Worm (Caenorhabditis elegans) whole organism, L4 larva: ENCODE results near the gene T28A8.2.

ENCODE experiments used
- F10B5.3 ChIP-seq: sonication (generic microtip); optimal IDR thresholded peaks from 2 replicates; lab custom pipeline; 2016; ENCODE audit warnings: mild to moderate bottlenecking, missing genetic modification characterization, missing compliant biosample characterization
- F37D6.2 ChIP-seq: sonication (generic microtip); optimal IDR thresholded peaks from 2 replicates; lab custom pipeline; 2016; ENCODE audit warnings: mild to moderate bottlenecking, missing genetic modification characterization, missing compliant biosample characterization
- F49E8.2 ChIP-seq: sonication (generic microtip); optimal IDR thresholded peaks from 2 replicates; lab custom pipeline; 2016; ENCODE audit warnings: missing compliant biosample characterization, mild to moderate bottlenecking, missing genetic modification characterization, borderline replicate concordance
- R02D3.7 ChIP-seq: fragments of 150-350 bp; sonication (generic microtip); optimal IDR thresholded peaks from 3 replicates; lab custom pipeline; 2014; ENCODE audit warnings: missing biosample characterization, missing genetic modification characterization
- T20F7.1 ChIP-seq: fragments of 200-800 bp; sonication (Bioruptor generic); optimal IDR thresholded peaks from 2 replicates; lab custom pipeline; 2018; ENCODE audit warnings: mild to moderate bottlenecking, missing genetic modification characterization, missing compliant biosample characterization
- Y5F2A.4 ChIP-seq: fragments of 200-800 bp; sonication (Bioruptor generic); optimal IDR thresholded peaks from 2 replicates; lab custom pipeline; 2018; ENCODE audit warnings: mild to moderate bottlenecking, missing genetic modification characterization, missing compliant biosample characterization
- ZK337.2 ChIP-seq: fragments of 200-800 bp; sonication (Bioruptor generic); IDR thresholded peaks from 2 replicates; pipeline ENCODE4 v1.3.6; 2022; ENCODE audit warnings: missing genetic modification reagents, missing genetic modification characterization, missing compliant biosample characterization
- ZK546.5 ChIP-seq, 2 experiments: sonication (generic microtip); optimal IDR thresholded peaks; 2 replicates each; lab custom pipeline; 2017; ENCODE audit warnings: missing biosample characterization in 2 of 2, missing genetic modification characterization in 2 of 2
- attf-4 ChIP-seq: sonication (generic microtip); optimal IDR thresholded peaks from 3 replicates; lab custom pipeline; 2017; ENCODE audit warnings: missing biosample characterization, missing genetic modification characterization
- ceh-20 ChIP-seq: fragments of 200-800 bp; sonication (Bioruptor generic); IDR thresholded peaks from 2 replicates; pipeline ENCODE4 v1.3.6; 2022; ENCODE audit warnings: missing genetic modification reagents, missing genetic modification characterization, missing compliant biosample characterization
- ceh-28 ChIP-seq: fragments of 150-350 bp; optimal IDR thresholded peaks from 2 replicates; lab custom pipeline; 2014; ENCODE audit warnings: missing biosample characterization, missing genetic modification reagents, missing genetic modification characterization
- ceh-32 ChIP-seq: sonication (generic microtip); optimal IDR thresholded peaks from 2 replicates; lab custom pipeline; 2016; ENCODE audit warnings: mild to moderate bottlenecking, missing genetic modification characterization, missing compliant biosample characterization; ENCODE audit not compliant: poor library complexity
- ceh-44 ChIP-seq: fragments of 200-800 bp; sonication (Bioruptor generic); IDR thresholded peaks from 2 replicates; pipeline ENCODE4 v1.3.6; 2022; ENCODE audit warnings: missing genetic modification reagents, missing genetic modification characterization, missing compliant biosample characterization
- ceh-62 ChIP-seq: sonication (generic microtip); optimal IDR thresholded peaks from 2 replicates; lab custom pipeline; 2017; ENCODE audit warnings: missing biosample characterization, missing genetic modification characterization
- ceh-82 ChIP-seq: sonication (generic microtip); optimal IDR thresholded peaks from 2 replicates; lab custom pipeline; 2017; ENCODE audit warnings: missing biosample characterization, missing genetic modification characterization
- ces-1 ChIP-seq: fragments of 150-350 bp; sonication (generic microtip); optimal IDR thresholded peaks from 4 replicates; lab custom pipeline; 2014; ENCODE audit warnings: missing biosample characterization, missing genetic modification reagents, missing genetic modification characterization
- ctbp-1 ChIP-seq: fragments of 200-800 bp; sonication (Bioruptor generic); IDR thresholded peaks from 2 replicates; pipeline ENCODE4 v1.3.6; 2022; ENCODE audit warnings: missing genetic modification reagents, missing genetic modification characterization, missing compliant biosample characterization
- daf-16 ChIP-seq, 3 experiments: sonication (generic microtip); optimal IDR thresholded peaks; 2 replicates each; lab custom pipeline; 2016 to 2017; ENCODE audit warnings: missing genetic modification characterization in 3 of 3, missing genetic modification reagents in 3 of 3, mild to moderate bottlenecking in 2 of 3, missing compliant biosample characterization in 2 of 3, missing biosample characterization in 1 of 3, moderate library complexity in 1 of 3
- daf-19 ChIP-seq: fragments of 200-800 bp; sonication (Bioruptor generic); conservative IDR thresholded peaks from 2 replicates; pipeline ENCODE4 v1.3.6; 2022; ENCODE audit warnings: missing genetic modification characterization, missing compliant biosample characterization
- daf-8 ChIP-seq: fragments of 200-800 bp; sonication (Bioruptor generic); IDR thresholded peaks from 2 replicates; pipeline ENCODE4 v1.3.6; 2022; ENCODE audit warnings: missing genetic modification characterization, missing compliant biosample characterization
- dmd-8 ChIP-seq: fragments of 200-800 bp; sonication (Bioruptor generic); IDR thresholded peaks from 2 replicates; pipeline ENCODE4 v1.3.6; 2022; ENCODE audit warnings: missing genetic modification characterization, missing compliant biosample characterization
- dmd-9 ChIP-seq: fragments of 200-800 bp; sonication (Bioruptor generic); IDR thresholded peaks from 2 replicates; pipeline ENCODE4 v1.3.6; 2022; ENCODE audit warnings: missing genetic modification reagents, missing genetic modification characterization, missing compliant biosample characterization
- duxl-1 ChIP-seq: sonication (generic microtip); optimal IDR thresholded peaks from 2 replicates; lab custom pipeline; 2016; ENCODE audit warnings: mild to moderate bottlenecking, missing genetic modification characterization, moderate library complexity, missing compliant biosample characterization; ENCODE audit not compliant: poor library complexity
- dve-1 ChIP-seq: sonication (generic microtip); optimal IDR thresholded peaks from 2 replicates; lab custom pipeline; 2017; ENCODE audit warnings: antibody characterized with exemption, mild to moderate bottlenecking, missing genetic modification characterization, missing compliant biosample characterization; ENCODE audit not compliant: insufficient read depth
- egl-27 ChIP-seq: sonication (generic microtip); optimal IDR thresholded peaks from 3 replicates; lab custom pipeline; 2017; ENCODE audit warnings: missing biosample characterization, missing genetic modification reagents, missing genetic modification characterization
- fkh-10 ChIP-seq: fragments of 150-350 bp; optimal IDR thresholded peaks from 2 replicates; lab custom pipeline; 2014; ENCODE audit warnings: missing biosample characterization, missing genetic modification reagents, missing genetic modification characterization
- gei-8 ChIP-seq: fragments of 200-800 bp; sonication (Bioruptor generic); optimal IDR thresholded peaks from 2 replicates; lab custom pipeline; 2018; ENCODE audit warnings: mild to moderate bottlenecking, missing genetic modification characterization, missing compliant biosample characterization
- hlh-30 ChIP-seq: sonication (generic microtip); optimal IDR thresholded peaks from 2 replicates; lab custom pipeline; 2017; ENCODE audit warnings: antibody characterized with exemption, mild to moderate bottlenecking, missing genetic modification characterization, missing compliant biosample characterization; ENCODE audit not compliant: insufficient read depth
- hmg-1.1 ChIP-seq: fragments of 200-800 bp; sonication (Bioruptor generic); IDR thresholded peaks from 2 replicates; pipeline ENCODE4 v1.3.6; 2022; ENCODE audit warnings: missing genetic modification reagents, missing genetic modification characterization, missing compliant biosample characterization
- jun-1 ChIP-seq: fragments of 150-350 bp; optimal IDR thresholded peaks from 2 replicates; lab custom pipeline; 2014; ENCODE audit warnings: missing biosample characterization, missing genetic modification reagents, missing genetic modification characterization
- lim-7 ChIP-seq: fragments of 200-800 bp; sonication (Bioruptor generic); IDR thresholded peaks from 2 replicates; pipeline ENCODE4 v1.3.6; 2022; ENCODE audit warnings: missing genetic modification characterization, missing compliant biosample characterization
- lin-29 ChIP-seq: fragments of 200-800 bp; sonication (Bioruptor generic); IDR thresholded peaks from 2 replicates; pipeline ENCODE4 v1.3.6; 2022; ENCODE audit warnings: missing genetic modification reagents, missing genetic modification characterization, missing compliant biosample characterization
- madf-9 ChIP-seq: fragments of 200-800 bp; sonication (Bioruptor generic); conservative IDR thresholded peaks from 2 replicates; pipeline ENCODE4 v1.3.6; 2022; ENCODE audit warnings: missing genetic modification reagents, missing genetic modification characterization, missing compliant biosample characterization
- mdt-29 ChIP-seq: fragments of 200-800 bp; sonication (Bioruptor generic); IDR thresholded peaks from 2 replicates; pipeline ENCODE4 v1.3.6; 2022; ENCODE audit warnings: missing genetic modification reagents, missing genetic modification characterization, missing compliant biosample characterization
- mxl-2 ChIP-seq: fragments of 200-800 bp; sonication (Bioruptor generic); conservative IDR thresholded peaks from 2 replicates; pipeline ENCODE4 v1.3.6; 2022; ENCODE audit warnings: missing genetic modification reagents, missing genetic modification characterization, missing compliant biosample characterization
- php-3 ChIP-seq: fragments of 200-800 bp; sonication (Bioruptor generic); IDR thresholded peaks from 2 replicates; pipeline ENCODE4 v1.3.6; 2022; ENCODE audit warnings: missing genetic modification reagents, missing genetic modification characterization, missing compliant biosample characterization
- rbr-2 ChIP-seq: sonication (generic microtip); optimal IDR thresholded peaks from 2 replicates; lab custom pipeline; 2016; ENCODE audit warnings: missing genotype, missing genetic modification characterization, missing compliant biosample characterization
- saeg-2 ChIP-seq: fragments of 200-800 bp; sonication (Bioruptor generic); IDR thresholded peaks from 2 replicates; pipeline ENCODE4 v1.3.6; 2022; ENCODE audit warnings: missing genetic modification reagents, missing genetic modification characterization, missing compliant biosample characterization
- snpc-4 ChIP-seq: fragments of 150-350 bp; optimal IDR thresholded peaks from 2 replicates; lab custom pipeline; 2014; ENCODE audit warnings: missing biosample characterization, missing genetic modification characterization
- spr-1 ChIP-seq: sonication (generic microtip); optimal IDR thresholded peaks from 2 replicates; lab custom pipeline; 2016; ENCODE audit warnings: mild to moderate bottlenecking, missing genetic modification characterization, missing compliant biosample characterization
- spr-3 ChIP-seq: fragments of 200-800 bp; sonication (Bioruptor generic); optimal IDR thresholded peaks from 2 replicates; lab custom pipeline; 2018; ENCODE audit warnings: mild to moderate bottlenecking, missing genetic modification characterization, missing compliant biosample characterization
- tag-97 ChIP-seq: fragments of 200-800 bp; sonication (Bioruptor generic); IDR thresholded peaks from 2 replicates; pipeline ENCODE4 v1.3.6; 2022; ENCODE audit warnings: missing genetic modification characterization, missing compliant biosample characterization
- tra-1 ChIP-seq: fragments of 200-800 bp; sonication (Bioruptor generic); IDR thresholded peaks from 2 replicates; pipeline ENCODE4 v1.3.6; 2022; ENCODE audit warnings: missing genetic modification reagents, missing genetic modification characterization, missing compliant biosample characterization
- zfp-2 ChIP-seq: sonication (generic microtip); optimal IDR thresholded peaks from 2 replicates; lab custom pipeline; 2016; ENCODE audit warnings: mild to moderate bottlenecking, missing genetic modification characterization, missing compliant biosample characterization

The T28A8.2 gene

ce11 chrIII:13474482-13474881, 21.0 kb downstream of the T28A8.2 start:
- no peak for TF ChIP-seq ceh-44
- TF ChIP-seq R02D3.7 (tag; lab: Kevin White, UChicago) = no peak
- no peak for TF ChIP-seq F10B5.3
- no peak for TF ChIP-seq ZK546.5 (tag; optimal IDR thresholded peaks at IDR 0.05; lab: Kevin White, UChicago)
- TF ChIP-seq ceh-28 = no peak
- TF ChIP-seq jun-1 (tag; lab: Kevin White, UChicago) = no peak
- no peak for TF ChIP-seq ceh-20 (GFP tag; lab: Robert Waterston, UW)
- no peak for TF ChIP-seq gei-8 (GFP tag; lab: Kevin White, UChicago)
- TF ChIP-seq php-3 (GFP tag; lab: Robert Waterston, UW) = no peak
- no peak for TF ChIP-seq mxl-2 (GFP tag; lab: Robert Waterston, UW)
- TF ChIP-seq fkh-10 (GFP tag; lab: Kevin White, UChicago) = no peak
- no peak for TF ChIP-seq daf-16 (GFP tag; optimal IDR thresholded peaks at IDR 0.05; lab: Kevin White, UChicago)
- no peak for TF ChIP-seq daf-16 (tag; optimal IDR thresholded peaks at IDR 0.05; lab: Kevin White, UChicago)
- TF ChIP-seq daf-19 = no peak
- TF ChIP-seq F49E8.2 (tag; lab: Kevin White, UChicago) = no peak
- no peak for TF ChIP-seq tag-97 (GFP tag; lab: Robert Waterston, UW)
- no peak for TF ChIP-seq daf-8 (GFP tag; lab: Robert Waterston, UW)
- TF ChIP-seq ceh-62 (tag; lab: Kevin White, UChicago) = no peak
- TF ChIP-seq attf-4 = no peak

ce11 chrIII:13471504-13471903, 24.0 kb downstream of the T28A8.2 start, which contains the start of gene pssy-2:
Gene pssy-2 (plus strand): TSS chrIII:13471804.
- TF ChIP-seq hlh-30 (tag; lab: Kevin White, UChicago) (no peak), saeg-2 (GFP tag; lab: Robert Waterston, UW) (no peak), F10B5.3 (no peak), dmd-9 (GFP tag; lab: Robert Waterston, UW) (no peak), tra-1 (GFP tag; lab: Robert Waterston, UW) (no peak), daf-16 (GFP tag; optimal IDR thresholded peaks at IDR 0.05; lab: Kevin White, UChicago) (no peak), daf-16 (tag; optimal IDR thresholded peaks at IDR 0.05; lab: Kevin White, UChicago) (no peak), madf-9 (GFP tag; lab: Robert Waterston, UW) (no peak), F37D6.2 (tag; lab: Kevin White, UChicago) (no peak), Y5F2A.4 (GFP tag; lab: Kevin White, UChicago) (no peak), spr-3 (GFP tag; lab: Kevin White, UChicago) (no peak), gei-8 (GFP tag; lab: Kevin White, UChicago) (no peak), ces-1 (no peak), duxl-1 (tag; lab: Kevin White, UChicago) (no peak), ZK337.2 (GFP tag; lab: Robert Waterston, UW) (no peak), fkh-10 (GFP tag; lab: Kevin White, UChicago) (no peak)

- TF ChIP-seq daf-19 (no peak), ctbp-1 (GFP tag; lab: Robert Waterston, UW) (0 out of 2 replicates have a peak, but pooled peaks have one; percentile 37), ceh-32 (peak; percentile 1), spr-1 (tag; lab: Kevin White, UChicago) (peak; percentile 51), zfp-2 (peak; percentile 86), mdt-29 (GFP tag; lab: Robert Waterston, UW) (0 out of 2 replicates have a peak, but pooled peaks have one; percentile 45), fkh-10 (GFP tag; lab: Kevin White, UChicago) (peak; percentile 33), F10B5.3 (peak; percentile 63), rbr-2 (peak; percentile 83), ceh-82 (tag; lab: Kevin White, UChicago) (no peak), dmd-8 (GFP tag; lab: Robert Waterston, UW) (no peak), lin-29 (GFP tag; lab: Robert Waterston, UW) (peak; percentile 50; the same call in 1 of the 2 replicates), lim-7 (GFP tag; lab: Robert Waterston, UW) (no peak), hmg-1.1 (peak; percentile 83), ceh-62 (tag; lab: Kevin White, UChicago) (no peak), T20F7.1 (GFP tag; lab: Kevin White, UChicago) (no peak), madf-9 (GFP tag; lab: Robert Waterston, UW) (no peak), hlh-30 (tag; lab: Kevin White, UChicago) (peak; percentile 86), dve-1 (tag; lab: Kevin White, UChicago) (peak; percentile 93), snpc-4 (no peak), F37D6.2 (tag; lab: Kevin White, UChicago) (peak; percentile 53), egl-27 (tag; lab: Kevin White, UChicago) (no peak)
These were observed 29.4 kb downstream of the T28A8.2 start, which contains the start of gene cdk-5 for ce11 chrIII:13465918-13466592. Gene cdk-5 (minus strand): TSS chrIII:13466342.
